Fruit fly (Drosophila melanogaster) whole organism, embryonic: ENCODE data around the gene mino.

Experiments used
- Bgb ChIP-seq: fragments of 200-800 bp; sonication (Bioruptor generic); IDR thresholded peaks from 2 replicates; pipeline ENCODE4 v1.3.6; 2022; ENCODE audit warnings: missing biosample characterization, missing genetic modification characterization; ENCODE audit not compliant: partially characterized antibody
- CG13424 ChIP-seq: fragments of 200-800 bp; sonication (Bioruptor generic); optimal IDR thresholded peaks from 2 replicates; lab custom pipeline; 2019; ENCODE audit warnings: missing biosample characterization, mild to moderate bottlenecking, missing genetic modification characterization, moderate library complexity
- CG17359 ChIP-seq: fragments of 200-800 bp; sonication (Bioruptor generic); optimal IDR thresholded peaks from 3 replicates; lab custom pipeline; 2018; ENCODE audit warnings: missing biosample characterization, mild to moderate bottlenecking, missing genetic modification characterization, moderate library complexity
- CG17912 ChIP-seq: fragments of 200-800 bp; sonication (Bioruptor generic); optimal IDR thresholded peaks from 2 replicates; lab custom pipeline; 2018; ENCODE audit warnings: missing biosample characterization, mild to moderate bottlenecking, missing genetic modification characterization
- CG3281 ChIP-seq: fragments of 200-800 bp; sonication (Bioruptor generic); optimal IDR thresholded peaks from 3 replicates; lab custom pipeline; 2017; ENCODE audit warnings: missing biosample characterization, mild to moderate bottlenecking, missing genetic modification characterization
- CG33557 ChIP-seq: fragments of 200-800 bp; sonication (Bioruptor generic); optimal IDR thresholded peaks from 2 replicates; lab custom pipeline; 2019; ENCODE audit warnings: missing biosample characterization, mild to moderate bottlenecking, missing genetic modification characterization, moderate library complexity
- CG3407 ChIP-seq: fragments of 200-800 bp; sonication (Bioruptor generic); optimal IDR thresholded peaks from 2 replicates; lab custom pipeline; 2018; ENCODE audit warnings: missing biosample characterization, mild to moderate bottlenecking, missing genetic modification characterization
- CG6813 ChIP-seq: fragments of 200-800 bp; sonication (Bioruptor generic); optimal IDR thresholded peaks from 2 replicates; lab custom pipeline; 2017; ENCODE audit warnings: missing biosample characterization, missing genetic modification characterization, mild to moderate bottlenecking, moderate library complexity, missing genetic modification reagents
- CG8281 ChIP-seq: fragments of 200-800 bp; sonication (Bioruptor generic); optimal IDR thresholded peaks from 2 replicates; lab custom pipeline; 2018; ENCODE audit warnings: missing biosample characterization, mild to moderate bottlenecking, missing genetic modification characterization, moderate library complexity
- CG8765 ChIP-seq: fragments of 200-800 bp; sonication (Bioruptor generic); IDR thresholded peaks from 2 replicates; pipeline ENCODE4 v1.3.6; 2022; ENCODE audit warnings: missing biosample characterization, missing genetic modification characterization
- CG8924 ChIP-seq: fragments of 200-800 bp; optimal IDR thresholded peaks from 3 replicates; lab custom pipeline; 2019; ENCODE audit warnings: missing biosample characterization, mild to moderate bottlenecking, missing genetic modification characterization, moderate library complexity
- CG9817 ChIP-seq: fragments of 200-800 bp; sonication (Bioruptor generic); optimal IDR thresholded peaks from 2 replicates; lab custom pipeline; 2018; ENCODE audit warnings: missing biosample characterization, mild to moderate bottlenecking, missing genetic modification characterization, moderate library complexity
- D19B ChIP-seq: fragments of 200-800 bp; sonication (Bioruptor generic); optimal IDR thresholded peaks from 2 replicates; lab custom pipeline; 2017; ENCODE audit warnings: missing biosample characterization, mild to moderate bottlenecking, missing genetic modification characterization
- Deaf1 ChIP-seq: fragments of 200-800 bp; optimal IDR thresholded peaks from 3 replicates; lab custom pipeline; 2019; ENCODE audit warnings: missing biosample characterization, mild to moderate bottlenecking, missing genetic modification characterization, moderate library complexity
- Dp ChIP-seq: fragments of 200-800 bp; sonication (Bioruptor generic); optimal IDR thresholded peaks from 2 replicates; lab custom pipeline; 2018; ENCODE audit warnings: missing biosample characterization, mild to moderate bottlenecking, missing genetic modification characterization, moderate library complexity
- E2f2 ChIP-seq: fragments of 200-800 bp; sonication (Bioruptor generic); IDR thresholded peaks from 2 replicates; pipeline ENCODE4 v1.3.6; 2022; ENCODE audit warnings: missing biosample characterization, missing genetic modification characterization
- ERR ChIP-seq: fragments of 200-800 bp; sonication (Bioruptor generic); optimal IDR thresholded peaks from 2 replicates; lab custom pipeline; 2016; ENCODE audit warnings: missing biosample characterization, missing genetic modification characterization
- Gsc ChIP-seq: fragments of 200-800 bp; sonication (Bioruptor generic); IDR thresholded peaks from 2 replicates; pipeline ENCODE4 v1.3.6; 2022; ENCODE audit warnings: missing biosample characterization, missing genetic modification characterization
- H2.0 ChIP-seq: fragments of 200-800 bp; sonication (Bioruptor generic); IDR thresholded peaks from 2 replicates; pipeline ENCODE4 v1.3.6; 2022; ENCODE audit warnings: missing biosample characterization, missing genetic modification characterization
- HLH4C ChIP-seq: fragments of 200-800 bp; sonication (Bioruptor generic); IDR thresholded peaks from 3 replicates; pipeline ENCODE4 v1.3.6; 2022; ENCODE audit warnings: missing biosample characterization, missing genetic modification characterization; ENCODE audit not compliant: partially characterized antibody
- Hmr ChIP-seq: fragments of 200-800 bp; sonication (Bioruptor generic); optimal IDR thresholded peaks from 3 replicates; lab custom pipeline; 2017; ENCODE audit warnings: mild to moderate bottlenecking, missing biosample characterization, missing genetic modification reagents, missing genetic modification characterization
- Hr51 ChIP-seq, 2 experiments: fragments of 200-800 bp; sonication (Bioruptor generic); optimal IDR thresholded peaks; 2 replicates in 1 of 2; 3 replicates in 1 of 2; lab custom pipeline; 2016 to 2018; ENCODE audit warnings: missing biosample characterization in 2 of 2, missing genetic modification characterization in 2 of 2, mild to moderate bottlenecking in 1 of 2, moderate library complexity in 1 of 2
- Hsf ChIP-seq: fragments of 200-800 bp; sonication (Bioruptor generic); optimal IDR thresholded peaks from 3 replicates; lab custom pipeline; 2016; ENCODE audit warnings: missing biosample characterization, missing genetic modification characterization
- MESR4 ChIP-seq: fragments of 200-800 bp; sonication (Bioruptor generic); optimal IDR thresholded peaks from 2 replicates; lab custom pipeline; 2018; ENCODE audit warnings: missing biosample characterization, mild to moderate bottlenecking, missing genetic modification characterization, moderate library complexity
- Mrtf ChIP-seq: fragments of 200-800 bp; sonication (Bioruptor generic); IDR thresholded peaks from 3 replicates; pipeline ENCODE4 v1.3.6; 2022; ENCODE audit warnings: missing biosample characterization, missing genetic modification characterization
- NFAT ChIP-seq: fragments of 200-800 bp; sonication (Bioruptor generic); IDR thresholded peaks from 2 replicates; pipeline ENCODE4 v1.3.6; 2022; ENCODE audit warnings: missing biosample characterization, missing genetic modification characterization
- NfI ChIP-seq: fragments of 200-800 bp; sonication (Bioruptor generic); optimal IDR thresholded peaks from 3 replicates; lab custom pipeline; 2018; ENCODE audit warnings: missing biosample characterization, mild to moderate bottlenecking, missing genetic modification characterization, moderate library complexity
- Sox102F ChIP-seq: fragments of 200-800 bp; sonication (Bioruptor generic); optimal IDR thresholded peaks from 2 replicates; lab custom pipeline; 2018; ENCODE audit warnings: missing biosample characterization, mild to moderate bottlenecking, missing genetic modification characterization, moderate library complexity
- Sry-δ ChIP-seq: fragments of 200-800 bp; sonication (Bioruptor generic); optimal IDR thresholded peaks from 2 replicates; lab custom pipeline; 2016; ENCODE audit warnings: missing biosample characterization, missing genetic modification characterization
- Stat92E ChIP-seq, 3 experiments: fragments of >200 bp in 2 of 3; fragments of 200-800 bp in 1 of 3; sonication (Bioruptor generic) in 1 of 3; optimal IDR thresholded peaks; 2 replicates each; lab custom pipeline; 2017 to 2019; ENCODE audit warnings: missing biosample characterization in 3 of 3, missing genetic modification characterization in 3 of 3, mild to moderate bottlenecking in 1 of 3, moderate library complexity in 1 of 3
- al ChIP-seq: fragments of 200-800 bp; sonication (Bioruptor generic); IDR thresholded peaks from 2 replicates; pipeline ENCODE4 v1.3.6; 2022; ENCODE audit warnings: missing biosample characterization, missing genetic modification characterization
- ara ChIP-seq: fragments of 200-800 bp; sonication (Bioruptor generic); IDR thresholded peaks from 2 replicates; pipeline ENCODE4 v1.3.6; 2022; ENCODE audit warnings: missing biosample characterization, missing genetic modification characterization
- ash1 ChIP-seq: fragments of 200-800 bp; sonication (Bioruptor generic); optimal IDR thresholded peaks from 2 replicates; lab custom pipeline; 2018; ENCODE audit warnings: missing biosample characterization, mild to moderate bottlenecking, missing genetic modification characterization
- bsh ChIP-seq, 2 experiments: fragments of 200-800 bp; sonication (Bioruptor generic); optimal IDR thresholded peaks; 2 replicates each; lab custom pipeline; 2017 to 2018; ENCODE audit warnings: mild to moderate bottlenecking in 2 of 2, missing biosample characterization in 2 of 2, missing genetic modification characterization in 2 of 2, moderate library complexity in 1 of 2
- cwo ChIP-seq: fragments of 200-800 bp; sonication (Bioruptor generic); optimal IDR thresholded peaks from 3 replicates; lab custom pipeline; 2017; ENCODE audit warnings: missing biosample characterization, missing genetic modification characterization, mild to moderate bottlenecking, moderate library complexity, missing genetic modification reagents
- hth ChIP-seq: fragments of >200 bp; optimal IDR thresholded peaks from 2 replicates; lab custom pipeline; 2017; ENCODE audit warnings: inconsistent platforms
- klu ChIP-seq: fragments of 200-800 bp; sonication (Bioruptor generic); IDR thresholded peaks from 2 replicates; pipeline ENCODE4 v1.3.6; 2022; ENCODE audit warnings: missing biosample characterization, missing genetic modification characterization
- lab ChIP-seq: fragments of 200-800 bp; sonication (Bioruptor generic); optimal IDR thresholded peaks from 3 replicates; lab custom pipeline; 2017; ENCODE audit warnings: missing biosample characterization, missing genetic modification characterization, mild to moderate bottlenecking, moderate library complexity, missing genetic modification reagents
- p53 ChIP-seq: fragments of 200-800 bp; sonication (Bioruptor generic); optimal IDR thresholded peaks from 2 replicates; lab custom pipeline; 2016; ENCODE audit warnings: missing biosample characterization, missing genetic modification characterization
- pho ChIP-seq: fragments of 200-800 bp; sonication (Bioruptor generic); optimal IDR thresholded peaks from 2 replicates; lab custom pipeline; 2016; ENCODE audit warnings: missing biosample characterization, missing genetic modification characterization
- prd ChIP-seq, 3 experiments: fragments of >200 bp in 2 of 3; fragments of 200-800 bp in 1 of 3; sonication (Bioruptor generic) in 1 of 3; optimal IDR thresholded peaks in 2 of 3; IDR thresholded peaks in 1 of 3; 2 replicates in 2 of 3; 3 replicates in 1 of 3; pipeline versions ENCODE4 v1.3.6 to Lab custom; 2017 to 2022; ENCODE audit warnings: missing biosample characterization in 1 of 3, missing genetic modification characterization in 1 of 3
- row ChIP-seq: fragments of 200-800 bp; sonication (Bioruptor generic); IDR thresholded peaks from 3 replicates; pipeline ENCODE4 v1.3.6; 2022; ENCODE audit warnings: missing biosample characterization, missing genetic modification characterization
- sens-2 ChIP-seq: fragments of 200-800 bp; sonication (Bioruptor generic); IDR thresholded peaks from 2 replicates; pipeline ENCODE4 v1.3.6; 2022; ENCODE audit warnings: missing biosample characterization, missing genetic modification characterization
- sisA ChIP-seq: fragments of 200-800 bp; sonication (Bioruptor generic); IDR thresholded peaks from 2 replicates; pipeline ENCODE4 v1.3.6; 2022; ENCODE audit warnings: missing biosample characterization, missing genetic modification characterization
- sr ChIP-seq: fragments of 200-800 bp; sonication (Bioruptor generic); IDR thresholded peaks from 3 replicates; pipeline ENCODE4 v1.3.6; 2022; ENCODE audit warnings: missing biosample characterization, missing genetic modification characterization
- unpg ChIP-seq: fragments of 200-800 bp; sonication (Bioruptor generic); optimal IDR thresholded peaks from 3 replicates; lab custom pipeline; 2018; ENCODE audit warnings: missing biosample characterization, mild to moderate bottlenecking, missing genetic modification characterization, moderate library complexity
- wor ChIP-seq: fragments of 200-800 bp; sonication (Bioruptor generic); IDR thresholded peaks from 2 replicates; pipeline ENCODE4 v1.3.6; 2022; ENCODE audit warnings: missing biosample characterization, missing genetic modification characterization
- zfh2 ChIP-seq: fragments of 200-800 bp; sonication (Bioruptor generic); optimal IDR thresholded peaks from 2 replicates; lab custom pipeline; 2016; ENCODE audit warnings: missing biosample characterization, missing genetic modification characterization

Gene mino

dm6 chr3R:27916355-27917019 lies 8.5 kb upstream of the mino start, which contains the start of the genes CG5003 and mRpS22 (continued):
- TF ChIP-seq wor (GFP tag; lab: Robert Waterston, UW) (peak; percentile 18; the same call in 1 of the 2 replicates), CG8281 (tag; lab: Kevin White, UChicago) (peak; percentile 8), CG17912 (GFP tag; lab: Kevin White, UChicago) (no peak), CG3281 (GFP tag; lab: Kevin White, UChicago) (peak; percentile 69), sens-2 (no peak), klu (GFP tag; lab: Robert Waterston, UW) (peak; percentile 21; the same call in 1 of the 2 replicates), CG6813 (GFP tag; lab: Kevin White, UChicago) (no peak), H2.0 (GFP tag; lab: Robert Waterston, UW) (peak; percentile 28), cwo (GFP tag; lab: Kevin White, UChicago) (peak; percentile 27), CG9817 (peak; percentile 69), Deaf1 (peak; percentile 22), CG8765 (GFP tag; lab: Robert Waterston, UW) (0 out of 2 replicates have a peak, but pooled peaks have one; percentile 5), CG13424 (peak; percentile 75), Hr51 (GFP tag; optimal IDR thresholded peaks at IDR 0.05; lab: Kevin White, UChicago) (peak in 1 of 2 experiments; percentile 57), p53 (no peak), hth (lab: Kevin White, UChicago) (no peak), pho (peak; percentile 16), Dp (peak; percentile 10), bsh (GFP tag; optimal IDR thresholded peaks at IDR 0.05; lab: Kevin White, UChicago) (peak in 1 of 2 experiments; percentile 26), unpg (peak; percentile 38), Stat92E (GFP tag; optimal IDR thresholded peaks at IDR 0.05; lab: Kevin White, UChicago) (no peak), ara (GFP tag; lab: Robert Waterston, UW) (no peak), Hsf (peak; percentile 54), Gsc (GFP tag; lab: Robert Waterston, UW) (no peak), lab (GFP tag; lab: Kevin White, UChicago) (peak; percentile 45), prd (optimal IDR thresholded peaks at IDR 0.05; lab: Kevin White, UChicago) (no peak), prd (GFP tag; IDR thresholded peaks at IDR 0.05; lab: Robert Waterston, UW) (peak; percentile 51; the same call in 1 of the 3 replicates), NFAT (GFP tag; lab: Robert Waterston, UW) (peak; percentile 42; the same call in 1 of the 2 replicates), sisA (GFP tag; lab: Robert Waterston, UW) (no peak), ERR (GFP tag; lab: Kevin White, UChicago) (no peak), Mrtf (GFP tag; lab: Robert Waterston, UW) (no peak), Sry-δ (GFP tag; lab: Kevin White, UChicago) (peak; percentile 42), NfI (GFP tag; lab: Kevin White, UChicago) (peak; percentile 58), CG8924 (tag; lab: Kevin White, UChicago) (peak; percentile 73), al (GFP tag; lab: Robert Waterston, UW) (peak; percentile 25; the same call in 1 of the 2 replicates), Sox102F (GFP tag; lab: Kevin White, UChicago) (peak; percentile 59), E2f2 (GFP tag; lab: Robert Waterston, UW) (peak; percentile 16; the same call in 1 of the 2 replicates), ash1 (GFP tag; lab: Kevin White, UChicago) (no peak), zfh2 (peak; percentile 44), CG17359 (peak; percentile 23), row (GFP tag; lab: Robert Waterston, UW) (peak; percentile 83), Hmr (GFP tag; lab: Kevin White, UChicago) (peak; percentile 56), Bgb (GFP tag; lab: Robert Waterston, UW) (0 out of 2 replicates have a peak, but pooled peaks have one; percentile 37), sr (GFP tag; lab: Robert Waterston, UW) (no peak), MESR4 (GFP tag; lab: Kevin White, UChicago) (peak; percentile 84), CG3407 (GFP tag; lab: Kevin White, UChicago) (peak; percentile 17), CG33557 (GFP tag; lab: Kevin White, UChicago) (peak; percentile 38), HLH4C (GFP tag; lab: Robert Waterston, UW) (no peak), D19B (peak; percentile 45)
